Worm (Caenorhabditis elegans): ENCODE results near the gene grl-15.

Gene grl-15

DNA sequence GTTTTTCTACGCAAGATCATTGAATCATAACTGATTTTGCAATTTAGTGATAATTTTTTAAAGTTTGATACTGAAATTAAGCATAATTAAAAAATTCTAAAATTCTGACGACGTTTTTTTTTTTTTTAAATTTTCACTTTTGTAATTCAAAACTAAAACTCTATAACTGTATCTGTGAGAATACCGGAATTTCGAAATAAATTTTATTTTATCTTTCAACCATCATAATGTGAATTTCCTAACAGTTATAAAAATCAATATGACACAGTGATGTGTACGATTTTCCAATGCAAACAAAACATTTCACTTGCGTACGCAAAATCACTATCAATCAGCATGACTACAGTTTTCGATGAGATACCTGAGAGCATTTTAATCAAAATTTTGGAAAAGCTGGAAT lies at the start of gene grl-15, which contains the start of gene fbxa-89:
Gene grl-15 (minus strand): TSS at position 101 of the 400 bp plus-strand sequence.
Gene fbxa-89 (plus strand): TSS at position 271 of the 400 bp plus-strand sequence.
- no peak for TF ChIP-seq unc-130 (GFP tag; optimal IDR thresholded peaks at IDR 0.05)
- no peak for TF ChIP-seq daf-16 (GFP tag; optimal IDR thresholded peaks at IDR 0.05)
- TF ChIP-seq daf-16 (tag; optimal IDR thresholded peaks at IDR 0.05) = peak; percentile 45
- no peak for TF ChIP-seq skn-1 (tag; optimal IDR thresholded peaks at IDR 0.05)
- TF ChIP-seq aha-1 (tag) = peak; percentile 51
- TF ChIP-seq dve-1 (tag; optimal IDR thresholded peaks at IDR 0.05; ENCODE audit: insufficient read depth) = peak; percentile 34
- no peak for TF ChIP-seq Y5F2A.4 (GFP tag; optimal IDR thresholded peaks at IDR 0.05)

ce11 chrIII:12284157-12284556 lies 48.3 kb upstream of the grl-15 start:
- peak; percentile 93 for TF ChIP-seq aha-1 (tag)
- peak in 1 of 2 experiments; percentile 84 for TF ChIP-seq unc-62 (GFP tag; optimal IDR thresholded peaks at IDR 0.05 in 1 of 2)
- no peak for TF ChIP-seq unc-62 (tag; optimal IDR thresholded peaks at IDR 0.05)
- no peak for TF ChIP-seq zag-1 (tag; optimal IDR thresholded peaks at IDR 0.05)

ce11 chrIII:12278766-12279165 lies 43.0 kb upstream of the grl-15 start:
- TF ChIP-seq zag-1 (tag; optimal IDR thresholded peaks at IDR 0.05) (no peak), mes-2 (tag; optimal IDR thresholded peaks at IDR 0.05; ENCODE audit: poor library complexity, severe bottlenecking) (peak; percentile 58), nhr-102 (tag; optimal IDR thresholded peaks at IDR 0.05) (no peak), nhr-28 (tag; optimal IDR thresholded peaks at IDR 0.05) (no peak), aha-1 (tag) (no peak), spr-1 (tag; optimal IDR thresholded peaks at IDR 0.05) (no peak), dpl-1 (GFP tag; optimal IDR thresholded peaks at IDR 0.05) (peak; percentile 72), lsy-2 (tag; optimal IDR thresholded peaks at IDR 0.05) (no peak), dmd-9 (GFP tag; IDR thresholded peaks at IDR 0.05) (no peak), lim-7 (GFP tag; IDR thresholded peaks at IDR 0.05) (no peak), unc-130 (GFP tag; optimal IDR thresholded peaks at IDR 0.05) (no peak), rbr-2 (tag; optimal IDR thresholded peaks at IDR 0.05) (no peak), lin-38 (GFP tag; IDR thresholded peaks at IDR 0.05) (peak; percentile 84)

- TF ChIP-seq fkh-10 (GFP tag; optimal IDR thresholded peaks at IDR 0.05) = no peak
- TF ChIP-seq Y48G9A.11 (GFP tag; IDR thresholded peaks at IDR 0.05) = peak; percentile 81
- TF ChIP-seq ztf-11 (tag; optimal IDR thresholded peaks at IDR 0.05) = no peak
- no peak for TF ChIP-seq nhr-111 (GFP tag; optimal IDR thresholded peaks at IDR 0.05)
- TF ChIP-seq fos-1 (tag; optimal IDR thresholded peaks at IDR 0.05) = no peak
- no peak for TF ChIP-seq dmd-8 (GFP tag; IDR thresholded peaks at IDR 0.05)
- no peak for TF ChIP-seq mxl-2 (GFP tag; conservative IDR thresholded peaks at IDR 0.05)
- TF ChIP-seq daf-8 (GFP tag; IDR thresholded peaks at IDR 0.05) = no peak
- TF ChIP-seq saeg-2 (GFP tag; IDR thresholded peaks at IDR 0.05) = no peak
- TF ChIP-seq dmd-9 (GFP tag; IDR thresholded peaks at IDR 0.05) = peak; percentile 71; the same call in 1 of the 2 replicates
- TF ChIP-seq tag-97 (GFP tag; IDR thresholded peaks at IDR 0.05) = no peak
- no peak for TF ChIP-seq Y105C5A.15 (GFP tag; IDR thresholded peaks at IDR 0.05)
- no peak for TF ChIP-seq R02D3.7 (tag; optimal IDR thresholded peaks at IDR 0.05)
- TF ChIP-seq dpl-1 (GFP tag; optimal IDR thresholded peaks at IDR 0.05) = peak; percentile 76
- no peak for TF ChIP-seq snpc-4 (tag; optimal IDR thresholded peaks at IDR 0.05)
- peak; percentile 93 for TF ChIP-seq ZK337.2 (GFP tag; IDR thresholded peaks at IDR 0.05)
- peak; percentile 79 for TF ChIP-seq duxl-1 (tag; optimal IDR thresholded peaks at IDR 0.05; ENCODE audit: poor library complexity)
- TF ChIP-seq ceh-44 (GFP tag; IDR thresholded peaks at IDR 0.05) = no peak
- TF ChIP-seq nhr-28 (tag; optimal IDR thresholded peaks at IDR 0.05) = no peak
- no peak for TF ChIP-seq F10B5.3 (tag; optimal IDR thresholded peaks at IDR 0.05)
- TF ChIP-seq ZK546.5 (tag; optimal IDR thresholded peaks at IDR 0.05) = no peak
- no peak for TF ChIP-seq lir-3 (tag; optimal IDR thresholded peaks at IDR 0.05)
- no peak for TF ChIP-seq ama-1 (optimal IDR thresholded peaks at IDR 0.05)
- TF ChIP-seq php-3 (GFP tag; IDR thresholded peaks at IDR 0.05) = no peak
- no peak for TF ChIP-seq F26F4.8 (GFP tag; conservative IDR thresholded peaks at IDR 0.05)
- TF ChIP-seq lim-7 (GFP tag; IDR thresholded peaks at IDR 0.05) = no peak
- TF ChIP-seq zip-11 (GFP tag; IDR thresholded peaks at IDR 0.05) = no peak
- no peak for TF ChIP-seq pqm-1 (tag; optimal IDR thresholded peaks at IDR 0.05)
- no peak for TF ChIP-seq zip-2 (tag; optimal IDR thresholded peaks at IDR 0.05)
- no peak for TF ChIP-seq sdz-12 (GFP tag; optimal IDR thresholded peaks at IDR 0.05)
- no peak for TF ChIP-seq mxl-3 (GFP tag; optimal IDR thresholded peaks at IDR 0.05)
These were observed 37.8 kb upstream of the grl-15 start, which contains the start of the genes Y75B8A.24 and Y75B8A.25 for ce11 chrIII:12273598-12274090. Gene Y75B8A.24 (minus strand): TSS chrIII:12273752. Gene Y75B8A.25 (plus strand): TSS chrIII:12274040.

Data from whole organism, L4 larva.